Worm (Caenorhabditis elegans) whole organism, late embryonic: ENCODE measurements around the gene ptp-4A2.

ENCODE experiments used
- C38D4.7 ChIP-seq: fragments of 200-800 bp; sonication (Bioruptor generic); optimal IDR thresholded peaks from 2 replicates; lab custom pipeline; 2018; ENCODE audit warnings: mild to moderate bottlenecking, missing genetic modification characterization, moderate library complexity, missing compliant biosample characterization
- F13H6.1 ChIP-seq: sonication (generic microtip); optimal IDR thresholded peaks from 2 replicates; lab custom pipeline; 2016; ENCODE audit warnings: missing genetic modification characterization, missing compliant biosample characterization
- K02D7.2 ChIP-seq: sonication (generic microtip); optimal IDR thresholded peaks from 2 replicates; lab custom pipeline; 2017; ENCODE audit warnings: mild to moderate bottlenecking, missing genetic modification characterization, missing compliant biosample characterization
- T23F11.4 ChIP-seq: fragments of 200-800 bp; sonication (Bioruptor generic); optimal IDR thresholded peaks from 2 replicates; lab custom pipeline; 2018; ENCODE audit warnings: mild to moderate bottlenecking, missing genetic modification characterization, missing compliant biosample characterization
- Y22D7AL.16 ChIP-seq: sonication (generic microtip); optimal IDR thresholded peaks from 2 replicates; lab custom pipeline; 2016; ENCODE audit warnings: missing genetic modification characterization, missing compliant biosample characterization
- ahr-1 ChIP-seq: sonication (generic microtip); optimal IDR thresholded peaks from 2 replicates; lab custom pipeline; 2016; ENCODE audit warnings: missing genetic modification characterization, missing compliant biosample characterization
- ama-1 ChIP-seq: fragments of 150-350 bp; optimal IDR thresholded peaks from 2 replicates; lab custom pipeline; 2014
- ceh-14 ChIP-seq: sonication (generic microtip); optimal IDR thresholded peaks from 2 replicates; lab custom pipeline; 2016; ENCODE audit warnings: missing genotype, missing genetic modification characterization, missing compliant biosample characterization
- ceh-18 ChIP-seq: sonication (generic microtip); optimal IDR thresholded peaks from 2 replicates; lab custom pipeline; 2016; ENCODE audit warnings: missing genetic modification characterization, missing compliant biosample characterization
- ceh-19 ChIP-seq: fragments of 200-800 bp; sonication (Bioruptor generic); optimal IDR thresholded peaks from 2 replicates; lab custom pipeline; 2018; ENCODE audit warnings: mild to moderate bottlenecking, missing genetic modification characterization, missing compliant biosample characterization
- ceh-2 ChIP-seq: sonication (generic microtip); optimal IDR thresholded peaks from 2 replicates; lab custom pipeline; 2016; ENCODE audit warnings: missing genotype, missing genetic modification characterization, missing compliant biosample characterization
- ceh-30 ChIP-seq: fragments of 150-350 bp; optimal IDR thresholded peaks from 2 replicates; lab custom pipeline; 2014; ENCODE audit warnings: missing biosample characterization, missing genetic modification characterization
- ceh-34 ChIP-seq: sonication (generic microtip); optimal IDR thresholded peaks from 2 replicates; lab custom pipeline; 2016; ENCODE audit warnings: mild to moderate bottlenecking, missing genetic modification characterization, missing compliant biosample characterization
- ceh-45 ChIP-seq: fragments of 200-800 bp; sonication (Bioruptor generic); IDR thresholded peaks from 2 replicates; pipeline ENCODE4 v1.3.6; 2022; ENCODE audit warnings: missing genetic modification reagents, missing genetic modification characterization, missing compliant biosample characterization
- ceh-48 ChIP-seq: sonication (generic microtip); optimal IDR thresholded peaks from 2 replicates; lab custom pipeline; 2016; ENCODE audit warnings: missing genetic modification characterization, inconsistent platforms, missing compliant biosample characterization
- ceh-6 ChIP-seq: fragments of 200-800 bp; sonication (Bioruptor generic); optimal IDR thresholded peaks from 2 replicates; lab custom pipeline; 2018; ENCODE audit warnings: mild to moderate bottlenecking, missing genetic modification characterization, missing compliant biosample characterization
- ceh-9 ChIP-seq: sonication (generic microtip); optimal IDR thresholded peaks from 2 replicates; lab custom pipeline; 2016; ENCODE audit warnings: mild to moderate bottlenecking, missing genetic modification characterization, inconsistent platforms, missing compliant biosample characterization
- che-1 ChIP-seq: sonication (generic microtip); optimal IDR thresholded peaks from 2 replicates; lab custom pipeline; 2016; ENCODE audit warnings: mild to moderate bottlenecking, missing genetic modification characterization, missing compliant biosample characterization
- dmd-4 ChIP-seq: sonication (generic microtip); optimal IDR thresholded peaks from 2 replicates; lab custom pipeline; 2016; ENCODE audit warnings: borderline replicate concordance, missing genetic modification characterization, missing compliant biosample characterization
- dve-1 ChIP-seq: sonication (generic microtip); optimal IDR thresholded peaks from 2 replicates; lab custom pipeline; 2017; ENCODE audit warnings: antibody characterized with exemption, mild to moderate bottlenecking, missing genetic modification characterization, missing compliant biosample characterization
- elt-4 ChIP-seq: sonication (generic microtip); optimal IDR thresholded peaks from 2 replicates; lab custom pipeline; 2016; ENCODE audit warnings: missing genetic modification characterization, missing compliant biosample characterization
- ets-4 ChIP-seq: sonication (generic microtip); optimal IDR thresholded peaks from 2 replicates; lab custom pipeline; 2016; ENCODE audit warnings: missing genetic modification characterization, missing compliant biosample characterization
- fax-1 ChIP-seq: sonication (generic microtip); optimal IDR thresholded peaks from 2 replicates; lab custom pipeline; 2016; ENCODE audit warnings: missing genotype, missing genetic modification characterization, missing compliant biosample characterization
- fkh-10 ChIP-seq: fragments of 150-350 bp; optimal IDR thresholded peaks from 2 replicates; lab custom pipeline; 2014; ENCODE audit warnings: missing biosample characterization, missing genetic modification reagents, missing genetic modification characterization
- fkh-6 ChIP-seq: sonication (generic microtip); optimal IDR thresholded peaks from 2 replicates; lab custom pipeline; 2016; ENCODE audit warnings: missing genetic modification characterization, missing compliant biosample characterization
- hlh-13 ChIP-seq: fragments of 200-800 bp; sonication (Bioruptor generic); optimal IDR thresholded peaks from 2 replicates; lab custom pipeline; 2018; ENCODE audit warnings: mild to moderate bottlenecking, missing genetic modification characterization, missing compliant biosample characterization
- hlh-15 ChIP-seq: sonication (generic microtip); optimal IDR thresholded peaks from 2 replicates; lab custom pipeline; 2016; ENCODE audit warnings: missing genetic modification characterization, missing compliant biosample characterization
- hlh-30 ChIP-seq: sonication (generic microtip); optimal IDR thresholded peaks from 2 replicates; lab custom pipeline; 2017; ENCODE audit warnings: antibody characterized with exemption, missing genetic modification characterization, missing compliant biosample characterization; ENCODE audit not compliant: insufficient read depth
- hlh-8 ChIP-seq: sonication (generic microtip); optimal IDR thresholded peaks from 2 replicates; lab custom pipeline; 2016; ENCODE audit warnings: missing genotype, missing genetic modification characterization, missing compliant biosample characterization
- lim-6 ChIP-seq: sonication (generic microtip); optimal IDR thresholded peaks from 2 replicates; lab custom pipeline; 2016; ENCODE audit warnings: missing genetic modification characterization, missing compliant biosample characterization
- lin-11 ChIP-seq: fragments of 200-800 bp; sonication (Bioruptor generic); optimal IDR thresholded peaks from 2 replicates; lab custom pipeline; 2018; ENCODE audit warnings: mild to moderate bottlenecking, missing genetic modification characterization, missing compliant biosample characterization
- nfya-1 ChIP-seq: sonication (generic microtip); optimal IDR thresholded peaks from 2 replicates; lab custom pipeline; 2017; ENCODE audit warnings: missing genetic modification characterization, mild to moderate bottlenecking, missing compliant biosample characterization, antibody characterized with exemption, moderate library complexity
- nhr-11 ChIP-seq: fragments of 150-350 bp; optimal IDR thresholded peaks from 2 replicates; lab custom pipeline; 2014; ENCODE audit warnings: missing biosample characterization, missing genetic modification characterization
- nhr-232 ChIP-seq: sonication (generic microtip); optimal IDR thresholded peaks from 2 replicates; lab custom pipeline; 2016; ENCODE audit warnings: missing genetic modification characterization, missing compliant biosample characterization
- npax-4 ChIP-seq: sonication (generic microtip); optimal IDR thresholded peaks from 2 replicates; lab custom pipeline; 2016; ENCODE audit warnings: missing genetic modification characterization, missing compliant biosample characterization
- odd-2 ChIP-seq: sonication (generic microtip); optimal IDR thresholded peaks from 2 replicates; lab custom pipeline; 2017; ENCODE audit warnings: antibody characterized with exemption, mild to moderate bottlenecking, missing genetic modification characterization, missing compliant biosample characterization
- pat-9 ChIP-seq: fragments of 200-800 bp; sonication (Bioruptor generic); optimal IDR thresholded peaks from 2 replicates; lab custom pipeline; 2018; ENCODE audit warnings: mild to moderate bottlenecking, missing genetic modification characterization, moderate library complexity, missing compliant biosample characterization
- pax-1 ChIP-seq: fragments of 150-350 bp; optimal IDR thresholded peaks from 2 replicates; lab custom pipeline; 2014; ENCODE audit warnings: missing biosample characterization, missing genetic modification characterization
- pha-2 ChIP-seq: sonication (generic microtip); optimal IDR thresholded peaks from 2 replicates; lab custom pipeline; 2017; ENCODE audit warnings: mild to moderate bottlenecking, missing genetic modification characterization, missing compliant biosample characterization
- pros-1 ChIP-seq: fragments of 150-350 bp; optimal IDR thresholded peaks from 2 replicates; lab custom pipeline; 2014; ENCODE audit warnings: missing biosample characterization, missing genetic modification reagents, missing genetic modification characterization
- ref-2 ChIP-seq: sonication (generic microtip); optimal IDR thresholded peaks from 2 replicates; lab custom pipeline; 2016; ENCODE audit warnings: missing genetic modification characterization, missing compliant biosample characterization
- sdc-2 ChIP-seq: sonication (generic microtip); optimal IDR thresholded peaks from 2 replicates; lab custom pipeline; 2016; ENCODE audit warnings: missing genotype, missing genetic modification characterization, missing compliant biosample characterization
- sox-2 ChIP-seq: fragments of 200-800 bp; sonication (Bioruptor generic); IDR thresholded peaks from 2 replicates; pipeline ENCODE4 v1.3.6; 2022; ENCODE audit warnings: missing genetic modification reagents, missing genetic modification characterization, missing compliant biosample characterization
- sox-4 ChIP-seq: sonication (generic microtip); optimal IDR thresholded peaks from 2 replicates; lab custom pipeline; 2017; ENCODE audit warnings: mild to moderate bottlenecking, missing genetic modification characterization, inconsistent platforms, missing compliant biosample characterization
- syd-9 ChIP-seq: sonication (generic microtip); optimal IDR thresholded peaks from 2 replicates; lab custom pipeline; 2016; ENCODE audit warnings: mild to moderate bottlenecking, missing genetic modification characterization, moderate library complexity, missing compliant biosample characterization
- tbx-2 ChIP-seq: sonication (generic microtip); optimal IDR thresholded peaks from 2 replicates; lab custom pipeline; 2016; ENCODE audit warnings: missing genetic modification characterization, missing compliant biosample characterization
- unc-3 ChIP-seq, 2 experiments: fragments of 200-800 bp in 1 of 2; sonication (Bioruptor generic) in 1 of 2; sonication (generic microtip) in 1 of 2; conservative IDR thresholded peaks in 1 of 2; optimal IDR thresholded peaks in 1 of 2; 2 replicates each; pipeline versions ENCODE4 v1.3.6 to Lab custom; 2016 to 2022; ENCODE audit warnings: missing compliant biosample characterization in 2 of 2, missing genetic modification characterization in 2 of 2, missing genetic modification reagents in 1 of 2
- unc-42 ChIP-seq: sonication (generic microtip); optimal IDR thresholded peaks from 2 replicates; lab custom pipeline; 2016; ENCODE audit warnings: missing genotype, missing genetic modification characterization, missing compliant biosample characterization
- unc-55 ChIP-seq: sonication (generic microtip); optimal IDR thresholded peaks from 2 replicates; lab custom pipeline; 2017; ENCODE audit warnings: missing biosample characterization, missing genetic modification reagents, missing genetic modification characterization
- zip-5 ChIP-seq: sonication (generic microtip); optimal IDR thresholded peaks from 2 replicates; lab custom pipeline; 2016; ENCODE audit warnings: missing genetic modification characterization, missing compliant biosample characterization

ptp-4A2 gene

ce11 chrX:3970786-3971185, 27.7 kb upstream of the ptp-4A2 start:
- no peak for TF ChIP-seq lin-11 (tag; lab: Kevin White, UChicago)
- TF ChIP-seq ref-2 (tag; lab: Kevin White, UChicago): peak; percentile 1
- TF ChIP-seq hlh-13 (GFP tag; lab: Kevin White, UChicago): no peak

- peak; percentile 81 for TF ChIP-seq che-1
- no peak for TF ChIP-seq nhr-11 (tag; lab: Kevin White, UChicago)
- TF ChIP-seq ceh-18 (tag; lab: Kevin White, UChicago): peak; percentile 54
- peak; percentile 56 for TF ChIP-seq hlh-8 (tag; lab: Kevin White, UChicago)
- TF ChIP-seq unc-55 (GFP tag; lab: Kevin White, UChicago): no peak
- TF ChIP-seq elt-4 (tag; lab: Kevin White, UChicago): no peak
- TF ChIP-seq ets-4: no peak
- peak; percentile 89 for TF ChIP-seq sdc-2
- peak; percentile 64 for TF ChIP-seq unc-3 (GFP tag; conservative IDR thresholded peaks at IDR 0.05; lab: Robert Waterston, UW)
- no peak for TF ChIP-seq unc-3 (tag; optimal IDR thresholded peaks at IDR 0.05; lab: Kevin White, UChicago)
- TF ChIP-seq C38D4.7 (GFP tag; lab: Kevin White, UChicago): peak; percentile 79
- TF ChIP-seq ceh-6 (GFP tag; lab: Kevin White, UChicago): peak; percentile 88
- TF ChIP-seq ceh-45: peak; percentile 74; the same call in 1 of the 2 replicates
- TF ChIP-seq ceh-2 (tag; lab: Kevin White, UChicago): peak; percentile 67
- peak; percentile 73 for TF ChIP-seq ceh-19
- peak; percentile 64 for TF ChIP-seq K02D7.2 (tag; lab: Kevin White, UChicago)
- peak; percentile 84 for TF ChIP-seq sox-2 (GFP tag; lab: Robert Waterston, UW)
- TF ChIP-seq zip-5 (tag; lab: Kevin White, UChicago): peak; percentile 65
- peak; percentile 87 for TF ChIP-seq tbx-2 (tag; lab: Kevin White, UChicago)
- peak; percentile 76 for TF ChIP-seq dmd-4 (tag; lab: Kevin White, UChicago)
- TF ChIP-seq ahr-1 (tag; lab: Kevin White, UChicago): peak; percentile 70
- peak; percentile 58 for TF ChIP-seq lin-11 (tag; lab: Kevin White, UChicago)
- TF ChIP-seq fkh-10 (GFP tag; lab: Kevin White, UChicago): no peak
- TF ChIP-seq unc-42 (tag; lab: Kevin White, UChicago): peak; percentile 55
- peak; percentile 49 for TF ChIP-seq hlh-30 (tag; lab: Kevin White, UChicago)
- peak; percentile 44 for TF ChIP-seq odd-2 (tag; lab: Kevin White, UChicago)
- peak; percentile 71 for TF ChIP-seq nfya-1 (tag; lab: Kevin White, UChicago)
- peak; percentile 72 for TF ChIP-seq fkh-6
- no peak for TF ChIP-seq hlh-15
- peak; percentile 3 for TF ChIP-seq ceh-9
- TF ChIP-seq fax-1 (tag; lab: Kevin White, UChicago): peak; percentile 56
- peak; percentile 81 for TF ChIP-seq pha-2 (tag; lab: Kevin White, UChicago)
- peak; percentile 18 for TF ChIP-seq pax-1 (tag; lab: Kevin White, UChicago)
- peak; percentile 80 for TF ChIP-seq T23F11.4 (GFP tag; lab: Kevin White, UChicago)
- TF ChIP-seq ceh-34 (tag; lab: Kevin White, UChicago): peak; percentile 76
- peak; percentile 78 for TF ChIP-seq hlh-13 (GFP tag; lab: Kevin White, UChicago)
- TF ChIP-seq sox-4 (tag; lab: Kevin White, UChicago): peak; percentile 84
- peak; percentile 73 for TF ChIP-seq dve-1 (tag; lab: Kevin White, UChicago)
- peak; percentile 19 for TF ChIP-seq F13H6.1
- peak; percentile 84 for TF ChIP-seq pat-9 (tag; lab: Kevin White, UChicago)
- no peak for TF ChIP-seq lim-6 (tag; lab: Kevin White, UChicago)
- peak; percentile 67 for TF ChIP-seq ceh-48
- peak; percentile 77 for TF ChIP-seq syd-9 (tag; lab: Kevin White, UChicago)
- peak; percentile 24 for TF ChIP-seq ceh-30 (tag; lab: Kevin White, UChicago)
- TF ChIP-seq ref-2 (tag; lab: Kevin White, UChicago): peak; percentile 88
- peak; percentile 64 for TF ChIP-seq Y22D7AL.16 (tag; lab: Kevin White, UChicago)
- TF ChIP-seq ama-1: no peak
- TF ChIP-seq ceh-14 (tag; lab: Kevin White, UChicago): no peak
- TF ChIP-seq pros-1 (tag; lab: Kevin White, UChicago): peak; percentile 59
- peak; percentile 53 for TF ChIP-seq npax-4 (tag; lab: Kevin White, UChicago)
- peak; percentile 76 for TF ChIP-seq nhr-232 (tag; lab: Kevin White, UChicago)
Measured at ce11 chrX:3969980-3970403, 26.9 kb upstream of the ptp-4A2 start.
